Worm (Caenorhabditis elegans) whole organism, early embryonic: ENCODE results near the gene dyf-6.

Experiments
- B0310.2 ChIP-seq: sonication (generic microtip); optimal IDR thresholded peaks from 2 replicates; lab custom pipeline; 2016; ENCODE audit warnings: mild to moderate bottlenecking, missing genetic modification characterization, missing compliant biosample characterization
- aly-1 ChIP-seq: sonication (generic microtip); optimal IDR thresholded peaks from 2 replicates; lab custom pipeline; 2016; ENCODE audit warnings: missing genetic modification characterization, missing compliant biosample characterization
- ama-1 ChIP-seq: fragments of 150-350 bp; optimal IDR thresholded peaks from 2 replicates; lab custom pipeline; 2014
- ceh-13 ChIP-seq: fragments of 200-800 bp; sonication (Bioruptor generic); optimal IDR thresholded peaks from 2 replicates; lab custom pipeline; 2018; ENCODE audit warnings: mild to moderate bottlenecking, missing genetic modification characterization, missing compliant biosample characterization
- flt-1 ChIP-seq: fragments of 200-800 bp; sonication (Bioruptor generic); IDR thresholded peaks from 2 replicates; pipeline ENCODE4 v1.3.6; 2022; ENCODE audit warnings: missing genetic modification characterization, missing compliant biosample characterization
- hnd-1 ChIP-seq: sonication (generic microtip); optimal IDR thresholded peaks from 2 replicates; lab custom pipeline; 2016; ENCODE audit warnings: missing genetic modification characterization, missing compliant biosample characterization
- pes-1 ChIP-seq: fragments of 200-800 bp; sonication (Bioruptor generic); IDR thresholded peaks from 2 replicates; pipeline ENCODE4 v1.3.6; 2022; ENCODE audit warnings: missing genetic modification reagents, missing genetic modification characterization, missing compliant biosample characterization
- sea-1 ChIP-seq: fragments of 200-800 bp; sonication (Bioruptor generic); conservative IDR thresholded peaks from 2 replicates; pipeline ENCODE4 v1.3.6; 2022; ENCODE audit warnings: missing genetic modification characterization, missing compliant biosample characterization
- tbx-11 ChIP-seq: fragments of 200-800 bp; sonication (Bioruptor generic); IDR thresholded peaks from 2 replicates; pipeline ENCODE4 v1.3.6; 2022; ENCODE audit warnings: missing genetic modification characterization, missing compliant biosample characterization
- tbx-37 ChIP-seq: fragments of 200-800 bp; sonication (Bioruptor generic); conservative IDR thresholded peaks from 2 replicates; pipeline ENCODE4 v1.3.6; 2022; ENCODE audit warnings: missing genetic modification reagents, missing genetic modification characterization, missing compliant biosample characterization
- tra-4 ChIP-seq: sonication (generic microtip); optimal IDR thresholded peaks from 2 replicates; lab custom pipeline; 2017; ENCODE audit warnings: missing genetic modification characterization, missing compliant biosample characterization

- no peak for TF ChIP-seq ama-1 (lab: Kevin White, UChicago)
- TF ChIP-seq pes-1, result no peak
- TF ChIP-seq aly-1 (tag; lab: Kevin White, UChicago), result no peak
- TF ChIP-seq hnd-1 (tag; lab: Kevin White, UChicago), result no peak
- no peak for TF ChIP-seq flt-1 (GFP tag; lab: Robert Waterston, UW)
- no peak for TF ChIP-seq tbx-11 (GFP tag; lab: Robert Waterston, UW)
- TF ChIP-seq tra-4, result no peak
- no peak for TF ChIP-seq sea-1 (GFP tag; lab: Robert Waterston, UW)
- no peak for TF ChIP-seq B0310.2 (tag; lab: Kevin White, UChicago)
- no peak for TF ChIP-seq ceh-13 (GFP tag; lab: Kevin White, UChicago)
- no peak for TF ChIP-seq tbx-37 (GFP tag; lab: Robert Waterston, UW)
These were observed 45.3 kb downstream of the dyf-6 start, which contains the start of gene R07E3.1 for ce11 chrX:10340986-10341385.
